Fruit fly (Drosophila melanogaster): ENCODE results near the gene Fas1.
A peak's percentile ranks its signal among the peaks of the same experiment; 100 is the strongest.

Fas1 gene

dm6 chr3R:16608920-16609319 is 16.1 kb upstream of the Fas1 start, which contains the start of gene NPF:
Gene NPF (plus strand): TSS chr3R:16609220.
- TF ChIP-seq tai (GFP tag; optimal IDR thresholded peaks at IDR 0.05): no peak
- no peak for TF ChIP-seq N (GFP tag; optimal IDR thresholded peaks at IDR 0.05)

- TF ChIP-seq fru (GFP tag; optimal IDR thresholded peaks at IDR 0.05) (peak; percentile 49), Jra (GFP tag; optimal IDR thresholded peaks at IDR 0.05) (no peak), N (GFP tag; optimal IDR thresholded peaks at IDR 0.05) (peak; percentile 59), Myc (optimal IDR thresholded peaks at IDR 0.05) (peak; percentile 42), woc (GFP tag; optimal IDR thresholded peaks at IDR 0.05) (no peak)
Observed at dm6 chr3R:16611240-16611639, 13.8 kb upstream of the Fas1 start.

dm6 chr3R:16613300-16613699 is 11.7 kb upstream of the Fas1 start, which contains the start of gene CG12783:
Gene CG12783 (minus strand): TSS chr3R:16613400.
- TF ChIP-seq ey (GFP tag; optimal IDR thresholded peaks at IDR 0.05) (no peak), pan (optimal IDR thresholded peaks at IDR 0.05) (no peak), jim (GFP tag; optimal IDR thresholded peaks at IDR 0.05) (no peak), foxo (GFP tag; optimal IDR thresholded peaks at IDR 0.05) (no peak), brk (GFP tag; optimal IDR thresholded peaks at IDR 0.05) (no peak), Dfd (GFP tag; optimal IDR thresholded peaks at IDR 0.05) (no peak), CG32264 (GFP tag; optimal IDR thresholded peaks at IDR 0.05) (no peak), h (GFP tag; optimal IDR thresholded peaks at IDR 0.05) (no peak), N (GFP tag; optimal IDR thresholded peaks at IDR 0.05) (no peak)

dm6 chr3R:16614241-16614640 is 10.8 kb upstream of the Fas1 start, which contains the start of gene CG10340:
Gene CG10340 (minus strand): TSS chr3R:16614391.
- TF ChIP-seq Hr83 (GFP tag; optimal IDR thresholded peaks at IDR 0.05; ENCODE audit: poor library complexity, severe bottlenecking) (peak; percentile 34), woc (GFP tag; optimal IDR thresholded peaks at IDR 0.05) (no peak)

dm6 chr3R:16615009-16615408 is 10.0 kb upstream of the Fas1 start, which contains the start of gene CG17562:
Gene CG17562 (plus strand): TSS chr3R:16615309.
- TF ChIP-seq Myc (optimal IDR thresholded peaks at IDR 0.05) (no peak), OdsH (GFP tag; optimal IDR thresholded peaks at IDR 0.05) (no peak), CrebA (GFP tag; optimal IDR thresholded peaks at IDR 0.05; ENCODE audit: borderline replicate concordance) (no peak), Vsx2 (GFP tag; optimal IDR thresholded peaks at IDR 0.05; ENCODE audit: partially characterized antibody) (no peak)

dm6 chr3R:16617650-16618049 is 7.4 kb upstream of the Fas1 start, which contains the start of gene CG17560:
Gene CG17560 (plus strand): TSS chr3R:16617950.
- TF ChIP-seq br (GFP tag; optimal IDR thresholded peaks at IDR 0.05): no peak

- TF ChIP-seq Hnf4 (GFP tag; optimal IDR thresholded peaks at IDR 0.05) (no peak), Hr78 (GFP tag; optimal IDR thresholded peaks at IDR 0.05) (no peak), brk (GFP tag; optimal IDR thresholded peaks at IDR 0.05) (no peak), jim (GFP tag; optimal IDR thresholded peaks at IDR 0.05) (no peak), dl (GFP tag; optimal IDR thresholded peaks at IDR 0.05; ENCODE audit: insufficient read depth in 1 of 2, partially characterized antibody in 2 of 2) (no peak), pan (optimal IDR thresholded peaks at IDR 0.05) (no peak), Dif (GFP tag; optimal IDR thresholded peaks at IDR 0.05; ENCODE audit: partially characterized antibody) (no peak), h (GFP tag; optimal IDR thresholded peaks at IDR 0.05) (no peak), dsf (GFP tag; optimal IDR thresholded peaks at IDR 0.05; ENCODE audit: borderline replicate concordance) (no peak), br (GFP tag; optimal IDR thresholded peaks at IDR 0.05) (no peak), sage (GFP tag; optimal IDR thresholded peaks at IDR 0.05) (no peak), foxo (GFP tag; optimal IDR thresholded peaks at IDR 0.05) (no peak)
Observed at dm6 chr3R:16620478-16620877, 4.6 kb upstream of the Fas1 start, which contains the start of gene CG14893. Gene CG14893 (plus strand): TSS chr3R:16620778.

- no peak for TF ChIP-seq dsf (GFP tag; optimal IDR thresholded peaks at IDR 0.05; ENCODE audit: borderline replicate concordance)
- no peak for TF ChIP-seq Mio (GFP tag; optimal IDR thresholded peaks at IDR 0.05)
- TF ChIP-seq Rel (GFP tag; optimal IDR thresholded peaks at IDR 0.05): no peak
- no peak for TF ChIP-seq Rel (tag; optimal IDR thresholded peaks at IDR 0.05)
- no peak for TF ChIP-seq Dfd (GFP tag; optimal IDR thresholded peaks at IDR 0.05)
- TF ChIP-seq Abd-B (GFP tag; optimal IDR thresholded peaks at IDR 0.05): no peak
- no peak for TF ChIP-seq h (GFP tag; optimal IDR thresholded peaks at IDR 0.05)
- no peak for TF ChIP-seq OdsH (GFP tag; optimal IDR thresholded peaks at IDR 0.05)
- TF ChIP-seq Dif (GFP tag; optimal IDR thresholded peaks at IDR 0.05; ENCODE audit: partially characterized antibody): no peak
- TF ChIP-seq pan (optimal IDR thresholded peaks at IDR 0.05): no peak
- no peak for TF ChIP-seq CG32264 (GFP tag; optimal IDR thresholded peaks at IDR 0.05)
- TF ChIP-seq sage (GFP tag; optimal IDR thresholded peaks at IDR 0.05): no peak
- TF ChIP-seq Hnf4 (GFP tag; optimal IDR thresholded peaks at IDR 0.05): no peak
- no peak for TF ChIP-seq dl (GFP tag; optimal IDR thresholded peaks at IDR 0.05; ENCODE audit: insufficient read depth in 1 of 2, partially characterized antibody in 2 of 2)
Observed at dm6 chr3R:16624371-16624749, 678 bp upstream of the Fas1 start, which contains the start of gene Ccdc114. Gene Ccdc114 (minus strand): TSS chr3R:16624717.
